Fruit fly (Drosophila melanogaster): ENCODE measurements around the gene Myt1.

The Myt1 gene

DNA sequence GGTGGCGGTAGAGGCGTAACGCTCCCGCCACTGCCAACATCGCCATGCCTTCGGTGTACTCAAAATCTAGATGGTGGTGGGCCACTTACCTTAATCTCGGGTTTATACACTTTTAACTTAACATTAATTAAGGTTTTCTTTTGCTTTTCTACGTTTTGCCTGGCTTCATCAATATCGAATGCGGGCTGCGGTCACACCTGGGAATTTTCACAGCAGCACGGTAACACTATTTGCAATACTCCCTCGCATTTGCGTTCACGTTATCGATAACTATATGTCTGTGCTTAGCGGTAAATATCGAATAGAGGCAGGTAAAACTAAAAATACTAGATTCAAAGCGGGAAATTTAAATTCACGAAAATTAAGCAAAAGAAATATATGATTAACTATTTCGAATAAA, 14.6 kb upstream of the Myt1 start, which contains the start of gene Bre1 (continued):
- TF ChIP-seq wek (GFP tag; optimal IDR thresholded peaks at IDR 0.05) (no peak), oc (tag; optimal IDR thresholded peaks at IDR 0.05) (no peak), ato (GFP tag; IDR thresholded peaks at IDR 0.05; ENCODE audit: partially characterized antibody) (no peak), CG11723 (GFP tag; optimal IDR thresholded peaks at IDR 0.05) (no peak), klu (GFP tag; IDR thresholded peaks at IDR 0.05) (peak; percentile 51; the same call in 1 of the 2 replicates), Stat92E (GFP tag; optimal IDR thresholded peaks at IDR 0.05) (peak in 1 of 3 experiments; percentile 50), Antp (GFP tag; optimal IDR thresholded peaks at IDR 0.05) (no peak), zfh2 (GFP tag; optimal IDR thresholded peaks at IDR 0.05) (no peak), CG10321 (GFP tag; IDR thresholded peaks at IDR 0.05) (no peak), CG30431 (GFP tag; optimal IDR thresholded peaks at IDR 0.05) (no peak), CG17186 (GFP tag; optimal IDR thresholded peaks at IDR 0.05) (peak; percentile 48), ssp (GFP tag; IDR thresholded peaks at IDR 0.05) (no peak), Lhr (GFP tag; optimal IDR thresholded peaks at IDR 0.05) (peak; percentile 16), CG6654 (GFP tag; optimal IDR thresholded peaks at IDR 0.05) (no peak), Dbx (GFP tag; IDR thresholded peaks at IDR 0.05) (0 out of 3 replicates have a peak, but pooled peaks have one; percentile 15), Asciz (GFP tag; optimal IDR thresholded peaks at IDR 0.05) (no peak), shn (GFP tag; optimal IDR thresholded peaks at IDR 0.05) (no peak), unpg (GFP tag; optimal IDR thresholded peaks at IDR 0.05) (no peak), H15 (GFP tag; IDR thresholded peaks at IDR 0.05) (no peak), CG5180 (GFP tag; optimal IDR thresholded peaks at IDR 0.05) (no peak), CG34422 (GFP tag; IDR thresholded peaks at IDR 0.05) (peak; percentile 33; the same call in 1 of the 3 replicates), CG18599 (GFP tag; optimal IDR thresholded peaks at IDR 0.05) (no peak), ewg (GFP tag; optimal IDR thresholded peaks at IDR 0.05) (no peak), YL-1 (GFP tag; optimal IDR thresholded peaks at IDR 0.05) (peak; percentile 74), CG10979 (tag; optimal IDR thresholded peaks at IDR 0.05) (no peak), CG15073 (GFP tag; optimal IDR thresholded peaks at IDR 0.05) (no peak), gem (tag; optimal IDR thresholded peaks at IDR 0.05) (no peak), CG8944 (GFP tag; optimal IDR thresholded peaks at IDR 0.05) (no peak), Sin3A (optimal IDR thresholded peaks at IDR 0.05) (peak; percentile 74), run (tag; optimal IDR thresholded peaks at IDR 0.05) (no peak), dan (GFP tag; IDR thresholded peaks at IDR 0.05) (no peak), Sry-δ (GFP tag; optimal IDR thresholded peaks at IDR 0.05) (peak; percentile 82), NfI (GFP tag; optimal IDR thresholded peaks at IDR 0.05) (no peak), CG34376 (GFP tag; optimal IDR thresholded peaks at IDR 0.05) (no peak), Usf (GFP tag; optimal IDR thresholded peaks at IDR 0.05) (no peak), ara (GFP tag; IDR thresholded peaks at IDR 0.05) (no peak), tna (GFP tag; IDR thresholded peaks at IDR 0.05; ENCODE audit: partially characterized antibody) (peak; percentile 53), B-H2 (GFP tag; optimal IDR thresholded peaks at IDR 0.05) (peak; percentile 11), jumu (GFP tag; optimal IDR thresholded peaks at IDR 0.05) (no peak), PHDP (tag; optimal IDR thresholded peaks at IDR 0.05) (no peak), CHES-1-like (GFP tag; optimal IDR thresholded peaks at IDR 0.05) (no peak), nom (GFP tag; optimal IDR thresholded peaks at IDR 0.05) (no peak), Blimp-1 (GFP tag; optimal IDR thresholded peaks at IDR 0.05) (no peak), CG15514 (GFP tag; optimal IDR thresholded peaks at IDR 0.05) (peak; percentile 67), slbo (GFP tag; IDR thresholded peaks at IDR 0.05) (no peak; the same call in 1 of the 2 replicates), Ptx1 (GFP tag; IDR thresholded peaks at IDR 0.05) (no peak), tll (GFP tag; optimal IDR thresholded peaks at IDR 0.05) (no peak), kni (GFP tag; optimal IDR thresholded peaks at IDR 0.05) (no peak), D19B (GFP tag; optimal IDR thresholded peaks at IDR 0.05) (no peak), TFAM (GFP tag; optimal IDR thresholded peaks at IDR 0.05) (no peak)

All from whole organism, embryonic.